Fruit fly (Drosophila melanogaster): Measurements from ENCODE around the gene CG31886.

DNA sequence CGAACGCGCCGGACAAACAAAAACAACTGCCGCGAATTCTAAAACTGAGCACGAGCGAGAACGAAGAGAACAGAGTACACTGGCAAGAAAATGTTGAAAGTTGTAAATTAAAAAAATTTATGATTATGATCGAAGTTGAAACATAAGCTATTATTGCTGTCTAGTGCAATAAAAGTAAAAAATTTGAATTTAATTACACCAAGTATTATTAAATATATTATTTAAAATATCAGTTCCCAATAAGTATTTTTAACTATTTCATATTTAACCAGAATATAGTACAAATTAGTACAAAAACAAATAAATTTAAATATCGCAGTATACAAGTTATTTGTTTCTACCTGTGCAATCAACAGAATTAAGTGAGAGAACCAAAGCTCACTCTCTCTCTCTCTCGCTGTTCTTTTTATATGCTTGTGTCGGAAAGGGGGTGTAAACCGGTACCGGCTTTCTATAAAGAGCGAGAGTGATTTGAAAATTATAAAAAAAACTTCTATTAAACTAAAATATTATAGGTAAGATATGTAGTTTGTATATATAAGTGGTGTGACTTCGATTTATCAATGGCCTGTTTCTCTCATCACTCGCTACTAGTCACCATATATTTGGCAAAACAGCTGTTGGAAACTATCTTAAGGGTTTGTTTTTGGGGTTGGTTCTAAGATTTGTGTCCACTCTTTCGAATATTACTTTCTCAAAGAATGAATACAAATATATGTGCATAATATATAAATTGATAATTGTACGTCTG lies 7.5 kb downstream of the CG31886 start, which contains the start of gene C1GalTA:
- TF ChIP-seq Hr4 (GFP tag; optimal IDR thresholded peaks at IDR 0.05) (peak; percentile 75), ss (GFP tag; optimal IDR thresholded peaks at IDR 0.05) (peak; percentile 98 to 99), Hr39 (GFP tag; optimal IDR thresholded peaks at IDR 0.05) (peak; percentile 71), Smox (GFP tag; optimal IDR thresholded peaks at IDR 0.05) (peak; percentile 86), CG3032 (tag; optimal IDR thresholded peaks at IDR 0.05) (peak; percentile 100), Eip93F (GFP tag; optimal IDR thresholded peaks at IDR 0.05) (peak; percentile 73), CG8119 (GFP tag; IDR thresholded peaks at IDR 0.05) (peak; percentile 99), esn (GFP tag; optimal IDR thresholded peaks at IDR 0.05) (peak; percentile 96), Sox14 (GFP tag; optimal IDR thresholded peaks at IDR 0.05) (peak; percentile 87)

Measured in whole organism, prepupa.